Fruit fly (Drosophila melanogaster) whole organism, embryonic: Measurements from ENCODE around the gene CG17154.

Experiments used
- CG12659 ChIP-seq: fragments of 200-800 bp; sonication (Bioruptor generic); optimal IDR thresholded peaks from 3 replicates; lab custom pipeline; 2017; ENCODE audit warnings: mild to moderate bottlenecking, missing biosample characterization, missing genetic modification reagents, missing genetic modification characterization
- CG12744 ChIP-seq: fragments of 200-800 bp; sonication (Bioruptor generic); optimal IDR thresholded peaks from 2 replicates; lab custom pipeline; 2016; ENCODE audit warnings: missing biosample characterization, missing genetic modification characterization
- CG13123 ChIP-seq: fragments of 200-800 bp; sonication (Bioruptor generic); optimal IDR thresholded peaks from 2 replicates; lab custom pipeline; 2016; ENCODE audit warnings: missing biosample characterization, missing genetic modification characterization
- CG14441 ChIP-seq: fragments of 200-800 bp; sonication (Bioruptor generic); IDR thresholded peaks from 2 replicates; pipeline ENCODE4 v1.3.6; 2022; ENCODE audit warnings: missing biosample characterization, missing genetic modification characterization
- CG14965 ChIP-seq: fragments of 200-800 bp; sonication (Bioruptor generic); optimal IDR thresholded peaks from 2 replicates; lab custom pipeline; 2016; ENCODE audit warnings: missing biosample characterization, missing genetic modification characterization, borderline replicate concordance
- CG15479 ChIP-seq: fragments of 200-800 bp; sonication (Bioruptor generic); optimal IDR thresholded peaks from 3 replicates; lab custom pipeline; 2019; ENCODE audit warnings: missing biosample characterization, mild to moderate bottlenecking, missing genetic modification characterization, moderate library complexity
- CG31441 ChIP-seq: fragments of 200-800 bp; sonication (Bioruptor generic); IDR thresholded peaks from 2 replicates; pipeline ENCODE4 v1.3.6; 2022; ENCODE audit warnings: missing biosample characterization, missing genetic modification characterization
- CG3281 ChIP-seq: fragments of 200-800 bp; sonication (Bioruptor generic); optimal IDR thresholded peaks from 3 replicates; lab custom pipeline; 2017; ENCODE audit warnings: missing biosample characterization, mild to moderate bottlenecking, missing genetic modification characterization
- CG34422 ChIP-seq: fragments of 200-800 bp; sonication (Bioruptor generic); IDR thresholded peaks from 3 replicates; pipeline ENCODE4 v1.3.6; 2022; ENCODE audit warnings: missing biosample characterization, missing genetic modification characterization
- CG42726 ChIP-seq: fragments of 200-800 bp; sonication (Bioruptor generic); IDR thresholded peaks from 2 replicates; pipeline ENCODE4 v1.3.6; 2022; ENCODE audit warnings: missing biosample characterization, missing genetic modification characterization; ENCODE audit not compliant: partially characterized antibody
- CG4404 ChIP-seq: fragments of 200-800 bp; sonication (Bioruptor generic); IDR thresholded peaks from 2 replicates; pipeline ENCODE4 v1.3.6; 2022; ENCODE audit warnings: missing biosample characterization, missing genetic modification characterization
- CG5953 ChIP-seq: fragments of 200-800 bp; sonication (Bioruptor generic); IDR thresholded peaks from 2 replicates; pipeline ENCODE4 v1.3.6; 2022; ENCODE audit warnings: missing biosample characterization, missing genetic modification characterization
- CG6654 ChIP-seq: fragments of 200-800 bp; sonication (Bioruptor generic); optimal IDR thresholded peaks from 2 replicates; lab custom pipeline; 2017; ENCODE audit warnings: missing biosample characterization, mild to moderate bottlenecking, missing genetic modification characterization
- CG7928 ChIP-seq: fragments of 200-800 bp; sonication (Bioruptor generic); optimal IDR thresholded peaks from 2 replicates; lab custom pipeline; 2017; ENCODE audit warnings: missing biosample characterization, mild to moderate bottlenecking, missing genetic modification characterization
- CG8944 ChIP-seq: fragments of 200-800 bp; sonication (Bioruptor generic); optimal IDR thresholded peaks from 3 replicates; lab custom pipeline; 2016; ENCODE audit warnings: missing biosample characterization, missing genetic modification characterization
- CG9609 ChIP-seq: fragments of 200-800 bp; sonication (Bioruptor generic); optimal IDR thresholded peaks from 3 replicates; lab custom pipeline; 2016; ENCODE audit warnings: missing biosample characterization, missing genetic modification characterization
- CG9797 ChIP-seq: fragments of 200-800 bp; sonication (Bioruptor generic); optimal IDR thresholded peaks from 3 replicates; lab custom pipeline; 2018; ENCODE audit warnings: missing biosample characterization, mild to moderate bottlenecking, missing genetic modification characterization
- Drgx ChIP-seq: fragments of 200-800 bp; sonication (Bioruptor generic); IDR thresholded peaks from 2 replicates; pipeline ENCODE4 v1.3.6; 2022; ENCODE audit warnings: missing biosample characterization, missing genetic modification characterization
- Eip74EF ChIP-seq, 2 experiments: fragments of 200-800 bp in 1 of 2; fragments of >200 bp in 1 of 2; sonication (Bioruptor generic) in 1 of 2; optimal IDR thresholded peaks; 2 replicates each; lab custom pipeline; 2017 to 2019; ENCODE audit warnings: missing biosample characterization in 2 of 2, missing genetic modification characterization in 2 of 2, mild to moderate bottlenecking in 1 of 2, moderate library complexity in 1 of 2
- Gsc ChIP-seq: fragments of 200-800 bp; sonication (Bioruptor generic); IDR thresholded peaks from 2 replicates; pipeline ENCODE4 v1.3.6; 2022; ENCODE audit warnings: missing biosample characterization, missing genetic modification characterization
- H2.0 ChIP-seq: fragments of 200-800 bp; sonication (Bioruptor generic); IDR thresholded peaks from 2 replicates; pipeline ENCODE4 v1.3.6; 2022; ENCODE audit warnings: missing biosample characterization, missing genetic modification characterization
- HLHmδ ChIP-seq: fragments of 200-800 bp; sonication (Bioruptor generic); optimal IDR thresholded peaks from 2 replicates; lab custom pipeline; 2018; ENCODE audit warnings: missing biosample characterization, mild to moderate bottlenecking, missing genetic modification characterization, moderate library complexity
- HmgZ ChIP-seq: fragments of 200-800 bp; sonication (Bioruptor generic); optimal IDR thresholded peaks from 2 replicates; lab custom pipeline; 2018; ENCODE audit warnings: missing biosample characterization, mild to moderate bottlenecking, missing genetic modification characterization
- Hr51 ChIP-seq, 2 experiments: fragments of 200-800 bp; sonication (Bioruptor generic); optimal IDR thresholded peaks; 2 replicates in 1 of 2; 3 replicates in 1 of 2; lab custom pipeline; 2016 to 2018; ENCODE audit warnings: missing biosample characterization in 2 of 2, missing genetic modification characterization in 2 of 2, mild to moderate bottlenecking in 1 of 2, moderate library complexity in 1 of 2
- Sox102F ChIP-seq: fragments of 200-800 bp; sonication (Bioruptor generic); optimal IDR thresholded peaks from 2 replicates; lab custom pipeline; 2018; ENCODE audit warnings: missing biosample characterization, mild to moderate bottlenecking, missing genetic modification characterization, moderate library complexity
- Xrp1 ChIP-seq: fragments of 200-800 bp; sonication (Bioruptor generic); IDR thresholded peaks from 2 replicates; pipeline ENCODE4 v1.3.6; 2022; ENCODE audit warnings: missing biosample characterization, missing genetic modification characterization
- ara ChIP-seq: fragments of 200-800 bp; sonication (Bioruptor generic); IDR thresholded peaks from 2 replicates; pipeline ENCODE4 v1.3.6; 2022; ENCODE audit warnings: missing biosample characterization, missing genetic modification characterization
- bcd ChIP-seq: fragments of 200-800 bp; sonication (Bioruptor generic); optimal IDR thresholded peaks from 2 replicates; lab custom pipeline; 2017; ENCODE audit warnings: missing biosample characterization, mild to moderate bottlenecking, missing genetic modification characterization
- bsh ChIP-seq, 2 experiments: fragments of 200-800 bp; sonication (Bioruptor generic); optimal IDR thresholded peaks; 2 replicates each; lab custom pipeline; 2017 to 2018; ENCODE audit warnings: mild to moderate bottlenecking in 2 of 2, missing biosample characterization in 2 of 2, missing genetic modification characterization in 2 of 2, moderate library complexity in 1 of 2
- chif ChIP-seq, 2 experiments: fragments of 200-800 bp; sonication (Bioruptor generic); optimal IDR thresholded peaks; 3 replicates each; lab custom pipeline; 2016; ENCODE audit warnings: missing biosample characterization in 2 of 2, missing genetic modification characterization in 2 of 2
- corto ChIP-seq: fragments of 200-800 bp; sonication (Bioruptor generic); optimal IDR thresholded peaks from 2 replicates; lab custom pipeline; 2016; ENCODE audit warnings: missing biosample characterization, mild to moderate bottlenecking, missing genetic modification characterization, moderate library complexity
- dmrt11E ChIP-seq: fragments of 200-800 bp; sonication (Bioruptor generic); optimal IDR thresholded peaks from 3 replicates; lab custom pipeline; 2018; ENCODE audit warnings: missing biosample characterization, mild to moderate bottlenecking, missing genetic modification characterization, moderate library complexity
- en ChIP-seq: fragments of 200-800 bp; sonication (Bioruptor generic); optimal IDR thresholded peaks from 2 replicates; lab custom pipeline; 2016; ENCODE audit warnings: missing biosample characterization, missing genetic modification characterization
- fru ChIP-seq: fragments of >200 bp; optimal IDR thresholded peaks from 2 replicates; lab custom pipeline; 2017
- grau ChIP-seq: fragments of 200-800 bp; optimal IDR thresholded peaks from 3 replicates; lab custom pipeline; 2019; ENCODE audit warnings: missing biosample characterization, mild to moderate bottlenecking, missing genetic modification characterization, moderate library complexity
- hb ChIP-seq: fragments of 200-800 bp; sonication (Bioruptor generic); IDR thresholded peaks from 3 replicates; pipeline ENCODE4 v1.3.6; 2022; ENCODE audit warnings: missing biosample characterization, missing genetic modification characterization; ENCODE audit not compliant: partially characterized antibody
- hkb ChIP-seq, 2 experiments: fragments of 200-800 bp in 1 of 2; fragments of >200 bp in 1 of 2; sonication (Bioruptor generic) in 1 of 2; IDR thresholded peaks in 1 of 2; optimal IDR thresholded peaks in 1 of 2; 2 replicates each; pipeline versions ENCODE4 v1.3.6 to Lab custom; 2017 to 2022; ENCODE audit warnings: missing biosample characterization in 1 of 2, missing genetic modification characterization in 1 of 2
- ken ChIP-seq: fragments of 200-800 bp; sonication (Bioruptor generic); IDR thresholded peaks from 3 replicates; pipeline ENCODE4 v1.3.6; 2022; ENCODE audit warnings: missing biosample characterization, missing genetic modification characterization
- peb ChIP-seq: fragments of 200-800 bp; sonication (Bioruptor generic); IDR thresholded peaks from 2 replicates; pipeline ENCODE4 v1.3.6; 2022; ENCODE audit warnings: missing biosample characterization, missing genetic modification characterization
- phol ChIP-seq: fragments of 200-800 bp; sonication (Bioruptor generic); optimal IDR thresholded peaks from 3 replicates; lab custom pipeline; 2018; ENCODE audit warnings: missing biosample characterization, mild to moderate bottlenecking, missing genetic modification characterization, moderate library complexity
- pros ChIP-seq: fragments of 200-800 bp; sonication (Bioruptor generic); optimal IDR thresholded peaks from 3 replicates; lab custom pipeline; 2019; ENCODE audit warnings: missing biosample characterization, mild to moderate bottlenecking, missing genetic modification characterization, moderate library complexity
- schlank ChIP-seq: fragments of 200-800 bp; sonication (Bioruptor generic); optimal IDR thresholded peaks from 2 replicates; lab custom pipeline; 2018; ENCODE audit warnings: missing biosample characterization, mild to moderate bottlenecking, missing genetic modification characterization
- scrt ChIP-seq: fragments of 200-800 bp; sonication (Bioruptor generic); optimal IDR thresholded peaks from 2 replicates; lab custom pipeline; 2018; ENCODE audit warnings: missing biosample characterization, mild to moderate bottlenecking, missing genetic modification characterization, moderate library complexity
- sima ChIP-seq: fragments of 200-800 bp; sonication (Bioruptor generic); optimal IDR thresholded peaks from 2 replicates; lab custom pipeline; 2016; ENCODE audit warnings: missing biosample characterization, missing genetic modification characterization
- sisA ChIP-seq: fragments of 200-800 bp; sonication (Bioruptor generic); IDR thresholded peaks from 2 replicates; pipeline ENCODE4 v1.3.6; 2022; ENCODE audit warnings: missing biosample characterization, missing genetic modification characterization
- sqz ChIP-seq: fragments of 200-800 bp; sonication (Bioruptor generic); optimal IDR thresholded peaks from 3 replicates; lab custom pipeline; 2018; ENCODE audit warnings: missing biosample characterization, mild to moderate bottlenecking, missing genetic modification characterization
- ssp ChIP-seq: fragments of 200-800 bp; sonication (Bioruptor generic); IDR thresholded peaks from 2 replicates; pipeline ENCODE4 v1.3.6; 2022; ENCODE audit warnings: missing biosample characterization, missing genetic modification characterization
- stc ChIP-seq: fragments of 200-800 bp; sonication (Bioruptor generic); IDR thresholded peaks from 2 replicates; pipeline ENCODE4 v1.3.6; 2022; ENCODE audit warnings: missing biosample characterization, missing genetic modification characterization
- wek ChIP-seq: fragments of 200-800 bp; sonication (Bioruptor generic); optimal IDR thresholded peaks from 3 replicates; lab custom pipeline; 2018; ENCODE audit warnings: missing biosample characterization, mild to moderate bottlenecking, missing genetic modification characterization, moderate library complexity

Gene CG17154

DNA sequence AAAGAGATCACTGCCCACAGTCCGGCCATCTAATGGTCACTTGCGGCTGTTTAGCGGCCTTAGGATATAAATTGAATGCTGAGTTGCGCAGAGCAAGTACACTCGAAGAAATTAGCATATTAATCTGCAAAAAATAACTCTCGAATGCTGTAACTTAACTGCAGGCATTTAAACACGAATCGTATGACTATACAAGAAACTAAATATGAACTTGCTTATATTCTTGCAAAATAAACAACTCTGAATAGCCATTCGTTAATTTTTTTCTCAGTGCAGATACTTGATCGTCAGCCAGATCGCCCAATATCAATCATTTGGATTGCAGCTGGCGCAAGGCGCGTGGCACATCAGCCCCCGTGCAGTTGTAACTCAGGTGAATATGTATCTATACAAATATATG, 15.3 kb upstream of the CG17154 start:
- TF ChIP-seq bcd (GFP tag; lab: Kevin White, UChicago), result no peak
- TF ChIP-seq ara (GFP tag; lab: Robert Waterston, UW), result 0 out of 2 replicates have a peak, but pooled peaks have one; percentile 32
- TF ChIP-seq HLHmδ (GFP tag; lab: Kevin White, UChicago), result no peak
- no peak for TF ChIP-seq Gsc (GFP tag; lab: Robert Waterston, UW)
- 0 out of 2 replicates have a peak, but pooled peaks have one; percentile 6 for TF ChIP-seq CG4404
- no peak for TF ChIP-seq sima (GFP tag; lab: Kevin White, UChicago)
- no peak for TF ChIP-seq CG3281
- no peak for TF ChIP-seq CG13123
- TF ChIP-seq pros (GFP tag; lab: Kevin White, UChicago), result no peak
- TF ChIP-seq hkb (optimal IDR thresholded peaks at IDR 0.05; lab: Kevin White, UChicago), result no peak
- 0 out of 2 replicates have a peak, but pooled peaks have one; percentile 25 for TF ChIP-seq hkb (GFP tag; IDR thresholded peaks at IDR 0.05; lab: Robert Waterston, UW)
- TF ChIP-seq grau (tag; lab: Kevin White, UChicago), result peak; percentile 2
- peak; percentile 52; the same call in 1 of the 2 replicates for TF ChIP-seq Xrp1 (GFP tag; lab: Robert Waterston, UW)
- no peak for TF ChIP-seq CG9797
- TF ChIP-seq CG14965 (GFP tag; lab: Kevin White, UChicago), result no peak
- no peak for TF ChIP-seq scrt (GFP tag; lab: Kevin White, UChicago)
- no peak for TF ChIP-seq CG8944 (GFP tag; lab: Kevin White, UChicago)
- TF ChIP-seq CG5953 (GFP tag; lab: Robert Waterston, UW), result no peak
- TF ChIP-seq CG42726 (GFP tag; lab: Robert Waterston, UW), result no peak
- TF ChIP-seq stc (GFP tag; lab: Robert Waterston, UW), result 0 out of 2 replicates have a peak, but pooled peaks have one; percentile 16
- peak; percentile 26 for TF ChIP-seq dmrt11E (tag; lab: Kevin White, UChicago)
- TF ChIP-seq HmgZ, result no peak
- TF ChIP-seq bsh (GFP tag; optimal IDR thresholded peaks at IDR 0.05; lab: Kevin White, UChicago), result peak; percentile 14 to 26
- peak; percentile 28; the same call in 1 of the 2 replicates for TF ChIP-seq ssp (GFP tag; lab: Robert Waterston, UW)
- TF ChIP-seq en (GFP tag; lab: Kevin White, UChicago), result no peak
- 0 out of 2 replicates have a peak, but pooled peaks have one; percentile 9 for TF ChIP-seq H2.0 (GFP tag; lab: Robert Waterston, UW)
- TF ChIP-seq chif (GFP tag; optimal IDR thresholded peaks at IDR 0.05; lab: Kevin White, UChicago), result no peak
- TF ChIP-seq Drgx, result peak; percentile 81
- no peak for TF ChIP-seq hb (GFP tag; lab: Robert Waterston, UW)
- TF ChIP-seq CG6654 (GFP tag; lab: Kevin White, UChicago), result no peak
- no peak for TF ChIP-seq CG15479 (GFP tag; lab: Kevin White, UChicago)
- TF ChIP-seq corto (GFP tag; lab: Kevin White, UChicago), result no peak
- no peak for TF ChIP-seq CG12744
- no peak for TF ChIP-seq wek (GFP tag; lab: Kevin White, UChicago)
- peak; percentile 30 for TF ChIP-seq phol
- TF ChIP-seq CG7928 (GFP tag; lab: Kevin White, UChicago), result no peak
- TF ChIP-seq schlank (tag; lab: Kevin White, UChicago), result no peak
- TF ChIP-seq peb (GFP tag; lab: Robert Waterston, UW), result no peak
- TF ChIP-seq Eip74EF (GFP tag; optimal IDR thresholded peaks at IDR 0.05; lab: Kevin White, UChicago), result no peak
- no peak for TF ChIP-seq fru (lab: Kevin White, UChicago)
- peak; percentile 22; the same call in 1 of the 2 replicates for TF ChIP-seq sisA (GFP tag; lab: Robert Waterston, UW)
- TF ChIP-seq CG9609, result no peak
- peak; percentile 33 for TF ChIP-seq Sox102F (GFP tag; lab: Kevin White, UChicago)
- 0 out of 2 replicates have a peak, but pooled peaks have one; percentile 27 for TF ChIP-seq CG14441 (GFP tag; lab: Robert Waterston, UW)
- peak in 1 of 2 experiments; percentile 31 for TF ChIP-seq Hr51 (GFP tag; optimal IDR thresholded peaks at IDR 0.05; lab: Kevin White, UChicago)
- TF ChIP-seq ken (GFP tag; lab: Robert Waterston, UW), result no peak
- TF ChIP-seq CG34422 (GFP tag; lab: Robert Waterston, UW), result 0 out of 3 replicates have a peak, but pooled peaks have one; percentile 35
- TF ChIP-seq CG31441, result 0 out of 2 replicates have a peak, but pooled peaks have one; percentile 15
- TF ChIP-seq CG12659 (GFP tag; lab: Kevin White, UChicago), result no peak
- no peak for TF ChIP-seq sqz (GFP tag; lab: Kevin White, UChicago)
